Fruit fly (Drosophila melanogaster): ENCODE data around the gene CG43116.

CG43116 gene

dm6 chr3R:25997068-25997714 is 395 bp upstream of the CG43116 start:
- no peak for TF ChIP-seq CG17801 (GFP tag; optimal IDR thresholded peaks at IDR 0.05; ENCODE audit: partially characterized antibody)

- no peak for TF ChIP-seq CG17801 (GFP tag; optimal IDR thresholded peaks at IDR 0.05; ENCODE audit: partially characterized antibody)
These were observed 13.5 kb downstream of the CG43116 start for dm6 chr3R:25983274-25983673.

dm6 chr3R:25982734-25983133 is 14.1 kb downstream of the CG43116 start, which contains the start of gene Nf1:
Gene Nf1 (plus strand): TSS chr3R:25983013.
- no peak for TF ChIP-seq CG17801 (GFP tag; optimal IDR thresholded peaks at IDR 0.05; ENCODE audit: partially characterized antibody)

- TF ChIP-seq CG17801 (GFP tag; optimal IDR thresholded peaks at IDR 0.05; ENCODE audit: partially characterized antibody), result no peak
These were observed 27.0 kb downstream of the CG43116 start, which contains the start of gene fid for dm6 chr3R:25969780-25970179. Gene fid (plus strand): TSS chr3R:25970080.

dm6 chr3R:25968915-25969314 is 27.9 kb downstream of the CG43116 start:
- TF ChIP-seq CG17801 (GFP tag; optimal IDR thresholded peaks at IDR 0.05; ENCODE audit: partially characterized antibody), result no peak

- TF ChIP-seq CG17801 (GFP tag; optimal IDR thresholded peaks at IDR 0.05; ENCODE audit: partially characterized antibody), result no peak
These were observed 28.3 kb downstream of the CG43116 start for dm6 chr3R:25968486-25968885.

- TF ChIP-seq CG17801 (GFP tag; optimal IDR thresholded peaks at IDR 0.05; ENCODE audit: partially characterized antibody), result no peak
These were observed 29.9 kb downstream of the CG43116 start for dm6 chr3R:25966944-25967343.

dm6 chr3R:25961694-25962093 is 35.1 kb downstream of the CG43116 start, which contains the start of gene boss:
Gene boss (plus strand): TSS chr3R:25961994.
- TF ChIP-seq CG17801 (GFP tag; optimal IDR thresholded peaks at IDR 0.05; ENCODE audit: partially characterized antibody), result no peak

- TF ChIP-seq CG17801 (GFP tag; optimal IDR thresholded peaks at IDR 0.05; ENCODE audit: partially characterized antibody), result no peak
These were observed 37.8 kb downstream of the CG43116 start, which contains the start of gene CG14540 for dm6 chr3R:25958979-25959378. Gene CG14540 (plus strand): TSS chr3R:25959279.

- no peak for TF ChIP-seq CG17801 (GFP tag; optimal IDR thresholded peaks at IDR 0.05; ENCODE audit: partially characterized antibody)
These were observed 40.7 kb downstream of the CG43116 start, which contains the start of gene CCAP-R for dm6 chr3R:25956092-25956491. Gene CCAP-R (minus strand): TSS chr3R:25956270.
